Fruit fly (Drosophila melanogaster): ENCODE data around the gene Lsp1beta.

Gene Lsp1beta

DNA sequence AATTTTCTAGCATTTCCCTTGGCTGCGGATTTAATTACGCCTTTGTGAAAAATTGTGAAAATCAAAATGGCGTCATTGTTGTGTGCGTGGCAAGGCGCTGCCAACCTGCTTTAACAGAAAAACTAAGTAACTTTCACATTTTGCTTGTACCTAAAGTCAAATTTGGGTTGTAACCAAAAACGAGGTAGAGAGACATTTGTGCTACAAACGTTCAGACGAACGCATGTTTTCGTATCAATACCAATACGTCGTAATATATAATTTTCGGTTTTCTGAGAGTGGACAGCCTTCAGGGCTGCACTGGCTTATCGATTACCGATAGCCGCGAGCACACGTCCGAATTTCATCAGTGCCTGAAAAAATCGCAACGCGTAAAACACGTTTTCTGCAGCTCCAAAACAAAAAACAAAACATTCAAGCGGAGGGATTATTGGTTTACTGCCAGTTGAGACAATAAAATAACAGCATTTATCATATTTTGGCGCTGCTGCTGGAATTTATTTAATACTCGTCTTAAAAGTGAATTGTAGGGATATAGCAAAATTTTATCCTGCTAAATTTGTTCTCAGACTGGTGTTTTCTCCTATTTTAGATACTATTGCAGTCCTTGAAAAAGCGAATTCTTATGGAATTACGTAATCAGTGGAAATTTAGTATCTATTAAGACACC is 27.4 kb upstream of the Lsp1beta start (continued):
- TF ChIP-seq CG4707 (GFP tag; optimal IDR thresholded peaks at IDR 0.05) = no peak
- no peak for TF ChIP-seq prd (optimal IDR thresholded peaks at IDR 0.05)
- peak; percentile 75 for TF ChIP-seq prd (GFP tag; IDR thresholded peaks at IDR 0.05)
- peak; percentile 12 for TF ChIP-seq ERR (GFP tag; optimal IDR thresholded peaks at IDR 0.05)
- peak in 1 of 2 experiments; percentile 68 for TF ChIP-seq bsh (GFP tag; optimal IDR thresholded peaks at IDR 0.05)
- peak; percentile 34 for TF ChIP-seq emc (GFP tag; optimal IDR thresholded peaks at IDR 0.05)
- 0 out of 2 replicates have a peak, but pooled peaks have one; percentile 29 for TF ChIP-seq cas (GFP tag; IDR thresholded peaks at IDR 0.05)
- peak; percentile 48 for TF ChIP-seq CG10979 (tag; optimal IDR thresholded peaks at IDR 0.05)
- TF ChIP-seq CG15601 (tag; optimal IDR thresholded peaks at IDR 0.05) = peak; percentile 55
- TF ChIP-seq gcm (GFP tag; optimal IDR thresholded peaks at IDR 0.05) = no peak
- peak; percentile 78 for TF ChIP-seq ind (GFP tag; optimal IDR thresholded peaks at IDR 0.05)
- TF ChIP-seq chn (GFP tag; optimal IDR thresholded peaks at IDR 0.05) = peak; percentile 72
- peak; percentile 66 for TF ChIP-seq Optix (GFP tag; IDR thresholded peaks at IDR 0.05)
- TF ChIP-seq CG10366 (GFP tag; IDR thresholded peaks at IDR 0.05) = peak; percentile 72
- no peak for TF ChIP-seq dimm (GFP tag; IDR thresholded peaks at IDR 0.05)
- peak; percentile 53 for TF ChIP-seq nau (GFP tag; optimal IDR thresholded peaks at IDR 0.05)
- TF ChIP-seq Mes4 (GFP tag; optimal IDR thresholded peaks at IDR 0.05) = peak; percentile 68
- TF ChIP-seq Doc2 (GFP tag; IDR thresholded peaks at IDR 0.05) = no peak; the same call in 1 of the 2 replicates
- peak; percentile 61 for TF ChIP-seq dmrt99B (tag; optimal IDR thresholded peaks at IDR 0.05)
- TF ChIP-seq zfh1 (GFP tag; IDR thresholded peaks at IDR 0.05) = peak; percentile 76
- TF ChIP-seq Dp (GFP tag; optimal IDR thresholded peaks at IDR 0.05) = no peak
- peak; percentile 57; the same call in 2 of the 3 replicates for TF ChIP-seq CG7357 (GFP tag; IDR thresholded peaks at IDR 0.05)
- TF ChIP-seq Bdp1 (GFP tag; optimal IDR thresholded peaks at IDR 0.05) = peak; percentile 62
- TF ChIP-seq Ets97D (GFP tag; optimal IDR thresholded peaks at IDR 0.05) = peak; percentile 65
- TF ChIP-seq bbx (GFP tag; IDR thresholded peaks at IDR 0.05; ENCODE audit: partially characterized antibody) = no peak; the same call in 1 of the 2 replicates
- TF ChIP-seq Usf (GFP tag; optimal IDR thresholded peaks at IDR 0.05) = peak; percentile 56
- TF ChIP-seq Meics (GFP tag; optimal IDR thresholded peaks at IDR 0.05) = peak; percentile 64
- TF ChIP-seq CG13424 (tag; optimal IDR thresholded peaks at IDR 0.05) = peak; percentile 73
- TF ChIP-seq CG3407 (GFP tag; optimal IDR thresholded peaks at IDR 0.05) = peak; percentile 44
- TF ChIP-seq al (GFP tag; IDR thresholded peaks at IDR 0.05) = peak; percentile 64
- TF ChIP-seq HLH4C (GFP tag; IDR thresholded peaks at IDR 0.05; ENCODE audit: partially characterized antibody) = 0 out of 3 replicates have a peak, but pooled peaks have one; percentile 34
- TF ChIP-seq Sox100B (GFP tag; optimal IDR thresholded peaks at IDR 0.05) = no peak
- peak; percentile 79 for TF ChIP-seq H2.0 (GFP tag; IDR thresholded peaks at IDR 0.05)
- TF ChIP-seq CG4404 (GFP tag; IDR thresholded peaks at IDR 0.05) = peak; percentile 46; the same call in 1 of the 2 replicates
- peak; percentile 77 for TF ChIP-seq tx (GFP tag; optimal IDR thresholded peaks at IDR 0.05)
- no peak for TF ChIP-seq Neu2 (GFP tag; optimal IDR thresholded peaks at IDR 0.05; ENCODE audit: borderline replicate concordance)
- peak; percentile 74 for TF ChIP-seq CG12942 (GFP tag; optimal IDR thresholded peaks at IDR 0.05)
- TF ChIP-seq maf-S (GFP tag; optimal IDR thresholded peaks at IDR 0.05) = peak; percentile 29
- TF ChIP-seq zfh2 (GFP tag; optimal IDR thresholded peaks at IDR 0.05) = peak; percentile 82
- TF ChIP-seq CG11723 (GFP tag; optimal IDR thresholded peaks at IDR 0.05) = peak; percentile 39
- TF ChIP-seq Stat92E (GFP tag; optimal IDR thresholded peaks at IDR 0.05) = no peak
- TF ChIP-seq bab2 (GFP tag; optimal IDR thresholded peaks at IDR 0.05) = peak; percentile 79
- peak; percentile 35 for TF ChIP-seq CG8388 (GFP tag; optimal IDR thresholded peaks at IDR 0.05)
- peak; percentile 41 for TF ChIP-seq Lhr (GFP tag; optimal IDR thresholded peaks at IDR 0.05)
- TF ChIP-seq Fer1 (GFP tag; optimal IDR thresholded peaks at IDR 0.05) = peak; percentile 57
- no peak; the same call in 1 of the 2 replicates for TF ChIP-seq CG32767 (GFP tag; IDR thresholded peaks at IDR 0.05)
- TF ChIP-seq Hmx (GFP tag; optimal IDR thresholded peaks at IDR 0.05) = no peak
- no peak for TF ChIP-seq CG10147 (GFP tag; optimal IDR thresholded peaks at IDR 0.05)
- no peak for TF ChIP-seq br (optimal IDR thresholded peaks at IDR 0.05)
- no peak for TF ChIP-seq slou (GFP tag; optimal IDR thresholded peaks at IDR 0.05)

Data from whole organism, embryonic.